Fruit fly (Drosophila melanogaster) whole organism, pupa: ENCODE data around the gene snRNP-U1-70K.

Source experiments
- CG10348 ChIP-seq: fragments of 200-800 bp; sonication (Bioruptor generic); IDR thresholded peaks from 2 replicates; pipeline ENCODE4 v1.3.6; 2022; ENCODE audit warnings: missing biosample characterization, missing genetic modification characterization
- CG12605 ChIP-seq: fragments of 200-800 bp; sonication (Bioruptor generic); IDR thresholded peaks from 2 replicates; pipeline ENCODE4 v1.3.6; 2022; ENCODE audit warnings: missing biosample characterization, missing genetic modification characterization
- CG13204 ChIP-seq: fragments of 200-800 bp; sonication (Bioruptor generic); optimal IDR thresholded peaks from 2 replicates; lab custom pipeline; 2018; ENCODE audit warnings: missing biosample characterization, mild to moderate bottlenecking, missing genetic modification characterization, moderate library complexity
- CG14655 ChIP-seq: fragments of 200-800 bp; sonication (Bioruptor generic); optimal IDR thresholded peaks from 3 replicates; lab custom pipeline; 2017; ENCODE audit warnings: mild to moderate bottlenecking, missing biosample characterization, missing genetic modification reagents, missing genetic modification characterization
- CG15710 ChIP-seq: fragments of 200-800 bp; sonication (Bioruptor generic); optimal IDR thresholded peaks from 2 replicates; lab custom pipeline; 2018; ENCODE audit warnings: missing biosample characterization, mild to moderate bottlenecking, missing genetic modification characterization, moderate library complexity
- CG17806 ChIP-seq: fragments of 200-800 bp; sonication (Bioruptor generic); optimal IDR thresholded peaks from 2 replicates; lab custom pipeline; 2018; ENCODE audit warnings: missing biosample characterization, mild to moderate bottlenecking, missing genetic modification characterization, moderate library complexity
- CG32121 ChIP-seq: fragments of 200-800 bp; sonication (Bioruptor generic); IDR thresholded peaks from 2 replicates; pipeline ENCODE4 v1.3.6; 2022; ENCODE audit warnings: missing biosample characterization, missing genetic modification characterization
- CG34367 ChIP-seq: fragments of 200-800 bp; sonication (Bioruptor generic); optimal IDR thresholded peaks from 2 replicates; lab custom pipeline; 2018; ENCODE audit warnings: missing biosample characterization, mild to moderate bottlenecking, missing genetic modification characterization
- CG4496 ChIP-seq: fragments of 200-800 bp; sonication (Bioruptor generic); IDR thresholded peaks from 3 replicates; pipeline ENCODE4 v1.3.6; 2022; ENCODE audit warnings: missing biosample characterization, missing genetic modification characterization
- CG8159 ChIP-seq: fragments of 200-800 bp; sonication (Bioruptor generic); optimal IDR thresholded peaks from 3 replicates; lab custom pipeline; 2018; ENCODE audit warnings: missing biosample characterization, mild to moderate bottlenecking, missing genetic modification characterization, moderate library complexity
- CG8301 ChIP-seq: fragments of 200-800 bp; sonication (Bioruptor generic); optimal IDR thresholded peaks from 2 replicates; lab custom pipeline; 2018; ENCODE audit warnings: missing biosample characterization, mild to moderate bottlenecking, missing genetic modification characterization
- CG9948 ChIP-seq: fragments of 200-800 bp; sonication (Bioruptor generic); optimal IDR thresholded peaks from 2 replicates; lab custom pipeline; 2018; ENCODE audit warnings: missing biosample characterization, mild to moderate bottlenecking, missing genetic modification characterization, moderate library complexity
- D1 ChIP-seq: fragments of 200-800 bp; sonication (Bioruptor generic); optimal IDR thresholded peaks from 2 replicates; lab custom pipeline; 2018; ENCODE audit warnings: missing biosample characterization, mild to moderate bottlenecking, missing genetic modification characterization, moderate library complexity
- EcR ChIP-seq: fragments of 200-800 bp; sonication (Bioruptor generic); optimal IDR thresholded peaks from 3 replicates; lab custom pipeline; 2019; ENCODE audit warnings: missing biosample characterization, missing genetic modification characterization, mild to moderate bottlenecking, moderate library complexity, missing genetic modification reagents
- Ets98B ChIP-seq: fragments of 200-800 bp; sonication (Bioruptor generic); IDR thresholded peaks from 2 replicates; pipeline ENCODE4 v1.3.6; 2022; ENCODE audit warnings: missing biosample characterization, missing genetic modification characterization
- Pif1A ChIP-seq: fragments of 200-800 bp; sonication (Bioruptor generic); optimal IDR thresholded peaks from 3 replicates; lab custom pipeline; 2016; ENCODE audit warnings: missing biosample characterization, missing genetic modification characterization
- Pif1B ChIP-seq: fragments of 200-800 bp; sonication (Bioruptor generic); optimal IDR thresholded peaks from 3 replicates; lab custom pipeline; 2016; ENCODE audit warnings: missing biosample characterization, missing genetic modification characterization
- Snoo ChIP-seq: fragments of 200-800 bp; sonication (Bioruptor generic); optimal IDR thresholded peaks from 3 replicates; lab custom pipeline; 2017; ENCODE audit warnings: missing biosample characterization, mild to moderate bottlenecking, missing genetic modification characterization, inconsistent platforms
- fd96Ca ChIP-seq: fragments of 200-800 bp; sonication (Bioruptor generic); IDR thresholded peaks from 3 replicates; pipeline ENCODE4 v1.3.6; 2022; ENCODE audit warnings: missing biosample characterization, missing genetic modification characterization
- gl ChIP-seq: fragments of 200-800 bp; sonication (Bioruptor generic); optimal IDR thresholded peaks from 2 replicates; lab custom pipeline; 2018; ENCODE audit warnings: missing biosample characterization, mild to moderate bottlenecking, missing genetic modification characterization
- rn ChIP-seq: fragments of 200-800 bp; sonication (Bioruptor generic); IDR thresholded peaks from 2 replicates; pipeline ENCODE4 v1.3.6; 2022; ENCODE audit warnings: missing biosample characterization, missing genetic modification characterization

snRNP-U1-70K gene

dm6 chr2L:6950096-6950495 is 21.4 kb downstream of the snRNP-U1-70K start, which contains the start of the genes Gas41 and SA1:
Gene Gas41, minus strand, starts transcription at chr2L:6950207.
Gene SA1, plus strand, starts transcription at chr2L:6950421.
- TF ChIP-seq D1 (tag; lab: Kevin White, UChicago) (no peak), CG17806 (tag; lab: Kevin White, UChicago) (peak; percentile 86), CG34367 (tag; lab: Kevin White, UChicago) (peak; percentile 48), Pif1B (GFP tag; lab: Kevin White, UChicago) (no peak), Pif1A (GFP tag; lab: Kevin White, UChicago) (no peak), CG8159 (peak; percentile 82), Ets98B (GFP tag; lab: Robert Waterston, UW) (peak; percentile 85), CG10348 (GFP tag; lab: Robert Waterston, UW) (no peak), CG15710 (tag; lab: Kevin White, UChicago) (peak; percentile 92), CG4496 (GFP tag; lab: Robert Waterston, UW) (peak; percentile 87), CG8301 (tag; lab: Kevin White, UChicago) (no peak), rn (GFP tag; lab: Robert Waterston, UW) (peak; percentile 70), CG12605 (GFP tag; lab: Robert Waterston, UW) (no peak), fd96Ca (GFP tag; lab: Robert Waterston, UW) (no peak), gl (peak; percentile 25), Snoo (tag; lab: Kevin White, UChicago) (peak; percentile 30), CG14655 (GFP tag; lab: Kevin White, UChicago) (no peak), CG9948 (peak; percentile 82), CG32121 (GFP tag; lab: Robert Waterston, UW) (peak; percentile 86), EcR (GFP tag; lab: Kevin White, UChicago) (no peak), CG13204 (GFP tag; lab: Kevin White, UChicago) (no peak)

- TF ChIP-seq EcR (GFP tag; lab: Kevin White, UChicago) (peak; percentile 58), rn (GFP tag; lab: Robert Waterston, UW) (no peak), CG10348 (GFP tag; lab: Robert Waterston, UW) (no peak), CG12605 (GFP tag; lab: Robert Waterston, UW) (peak; percentile 42; the same call in 1 of the 2 replicates), CG8159 (no peak), fd96Ca (GFP tag; lab: Robert Waterston, UW) (no peak), CG15710 (tag; lab: Kevin White, UChicago) (no peak), D1 (tag; lab: Kevin White, UChicago) (no peak), CG34367 (tag; lab: Kevin White, UChicago) (peak; percentile 8)
These were observed 23.0 kb downstream of the snRNP-U1-70K start, which contains the start of gene ihog for dm6 chr2L:6948540-6948942. Gene ihog, minus strand, starts transcription at chr2L:6948808.

- no peak for TF ChIP-seq Ets98B (GFP tag; lab: Robert Waterston, UW)
- TF ChIP-seq CG10348 (GFP tag; lab: Robert Waterston, UW), result no peak
- no peak for TF ChIP-seq CG4496 (GFP tag; lab: Robert Waterston, UW)
- no peak for TF ChIP-seq D1 (tag; lab: Kevin White, UChicago)
- TF ChIP-seq CG32121 (GFP tag; lab: Robert Waterston, UW), result no peak
- no peak for TF ChIP-seq Snoo (tag; lab: Kevin White, UChicago)
- no peak for TF ChIP-seq gl
- no peak for TF ChIP-seq CG8301 (tag; lab: Kevin White, UChicago)
- no peak for TF ChIP-seq EcR (GFP tag; lab: Kevin White, UChicago)
- TF ChIP-seq CG34367 (tag; lab: Kevin White, UChicago), result no peak
- no peak for TF ChIP-seq CG12605 (GFP tag; lab: Robert Waterston, UW)
- no peak for TF ChIP-seq CG9948
- TF ChIP-seq fd96Ca (GFP tag; lab: Robert Waterston, UW), result no peak
- no peak for TF ChIP-seq CG15710 (tag; lab: Kevin White, UChicago)
- no peak for TF ChIP-seq Pif1A (GFP tag; lab: Kevin White, UChicago)
- no peak for TF ChIP-seq CG17806 (tag; lab: Kevin White, UChicago)
- no peak for TF ChIP-seq CG8159
These were observed 26.4 kb downstream of the snRNP-U1-70K start, which contains the start of gene Fgop2 for dm6 chr2L:6945088-6945487. Gene Fgop2, minus strand, starts transcription at chr2L:6945289.

dm6 chr2L:6942714-6943113 is 28.8 kb downstream of the snRNP-U1-70K start, which contains the start of gene CG18304:
Gene CG18304, minus strand, starts transcription at chr2L:6942814.
- no peak for TF ChIP-seq CG13204 (GFP tag; lab: Kevin White, UChicago)
- TF ChIP-seq Pif1A (GFP tag; lab: Kevin White, UChicago), result no peak
- TF ChIP-seq rn (GFP tag; lab: Robert Waterston, UW), result no peak
- no peak for TF ChIP-seq CG32121 (GFP tag; lab: Robert Waterston, UW)
- TF ChIP-seq CG9948, result no peak
- no peak for TF ChIP-seq gl
- TF ChIP-seq, all 21 proteins: peak for 0

DNA sequence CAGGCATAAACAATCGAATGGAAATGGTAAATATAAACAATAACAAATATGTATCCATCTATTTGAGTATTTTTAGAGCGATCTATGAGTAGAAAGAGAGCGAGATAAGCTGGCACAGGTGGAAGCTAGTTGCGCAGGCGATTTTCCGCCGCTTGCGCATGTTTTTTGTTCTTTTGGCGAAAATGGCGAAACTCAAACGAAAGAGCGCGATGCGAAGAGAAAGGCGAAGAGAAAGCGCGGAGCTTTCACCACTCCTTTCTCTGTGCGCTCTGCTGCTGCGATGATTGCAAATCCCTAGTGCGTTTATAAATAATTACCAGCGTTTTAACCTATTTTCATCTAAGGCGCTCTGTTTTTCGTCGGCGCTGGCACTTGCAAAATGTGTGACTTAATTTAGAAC is 29.8 kb downstream of the snRNP-U1-70K start:
- TF ChIP-seq CG34367 (tag; lab: Kevin White, UChicago) (no peak), CG9948 (no peak), gl (no peak), CG17806 (tag; lab: Kevin White, UChicago) (no peak), CG10348 (GFP tag; lab: Robert Waterston, UW) (no peak), Pif1A (GFP tag; lab: Kevin White, UChicago) (no peak), EcR (GFP tag; lab: Kevin White, UChicago) (no peak), rn (GFP tag; lab: Robert Waterston, UW) (no peak), Ets98B (GFP tag; lab: Robert Waterston, UW) (no peak), Snoo (tag; lab: Kevin White, UChicago) (no peak), D1 (tag; lab: Kevin White, UChicago) (no peak), CG8159 (no peak), fd96Ca (GFP tag; lab: Robert Waterston, UW) (no peak), Pif1B (GFP tag; lab: Kevin White, UChicago) (no peak), CG32121 (GFP tag; lab: Robert Waterston, UW) (no peak), CG12605 (GFP tag; lab: Robert Waterston, UW) (no peak), CG14655 (GFP tag; lab: Kevin White, UChicago) (no peak), CG8301 (tag; lab: Kevin White, UChicago) (no peak), CG4496 (GFP tag; lab: Robert Waterston, UW) (no peak), CG15710 (tag; lab: Kevin White, UChicago) (no peak)
